Fruit fly (Drosophila melanogaster) whole organism, embryonic: ENCODE results near the gene prd.

Experiments used
- Abd-B ChIP-seq: fragments of 200-800 bp; sonication (Bioruptor generic); optimal IDR thresholded peaks from 2 replicates; lab custom pipeline; 2018; ENCODE audit warnings: missing biosample characterization, mild to moderate bottlenecking, missing genetic modification characterization, moderate library complexity
- Awh ChIP-seq: fragments of 200-800 bp; sonication (Bioruptor generic); IDR thresholded peaks from 2 replicates; pipeline ENCODE4, ENCODE4 v1.3.6; 2022; ENCODE audit warnings: missing biosample characterization, missing genetic modification characterization
- B-H1 ChIP-seq: fragments of 200-800 bp; sonication (Bioruptor generic); IDR thresholded peaks from 3 replicates; pipeline ENCODE4 v1.3.6; 2022; ENCODE audit warnings: missing biosample characterization, missing genetic modification characterization
- CG10565 ChIP-seq: fragments of 200-800 bp; sonication (Bioruptor generic); optimal IDR thresholded peaks from 3 replicates; lab custom pipeline; 2016; ENCODE audit warnings: missing biosample characterization, mild to moderate bottlenecking, missing genetic modification characterization
- CG12071 ChIP-seq: fragments of 200-800 bp; sonication (Bioruptor generic); optimal IDR thresholded peaks from 3 replicates; lab custom pipeline; 2018; ENCODE audit warnings: missing biosample characterization, mild to moderate bottlenecking, missing genetic modification characterization
- CG12391 ChIP-seq: fragments of 200-800 bp; sonication (Bioruptor generic); optimal IDR thresholded peaks from 3 replicates; lab custom pipeline; 2018; ENCODE audit warnings: missing biosample characterization, mild to moderate bottlenecking, missing genetic modification characterization, moderate library complexity
- CG13123 ChIP-seq: fragments of 200-800 bp; sonication (Bioruptor generic); optimal IDR thresholded peaks from 2 replicates; lab custom pipeline; 2016; ENCODE audit warnings: missing biosample characterization, missing genetic modification characterization
- CG13296 ChIP-seq: fragments of 200-800 bp; sonication (Bioruptor generic); optimal IDR thresholded peaks from 3 replicates; lab custom pipeline; 2018; ENCODE audit warnings: missing biosample characterization, mild to moderate bottlenecking, missing genetic modification characterization
- CG14050 ChIP-seq: fragments of 200-800 bp; sonication (Bioruptor generic); IDR thresholded peaks from 3 replicates; pipeline ENCODE4 v1.3.6; 2022; ENCODE audit warnings: missing biosample characterization, missing genetic modification characterization
- CG1647 ChIP-seq: fragments of 200-800 bp; sonication (Bioruptor generic); optimal IDR thresholded peaks from 3 replicates; lab custom pipeline; 2016; ENCODE audit warnings: missing biosample characterization, missing genetic modification characterization
- CG2202 ChIP-seq: fragments of 200-800 bp; sonication (Bioruptor generic); optimal IDR thresholded peaks from 2 replicates; lab custom pipeline; 2018; ENCODE audit warnings: missing biosample characterization, mild to moderate bottlenecking, missing genetic modification characterization
- CG2875 ChIP-seq: fragments of 200-800 bp; sonication (Bioruptor generic); optimal IDR thresholded peaks from 2 replicates; lab custom pipeline; 2017; ENCODE audit warnings: missing biosample characterization, mild to moderate bottlenecking, missing genetic modification characterization, missing genetic modification reagents
- CG3847 ChIP-seq: fragments of 200-800 bp; sonication (Bioruptor generic); IDR thresholded peaks from 2 replicates; pipeline ENCODE4 v1.3.6; 2022; ENCODE audit warnings: missing biosample characterization, missing genetic modification characterization
- CG4404 ChIP-seq: fragments of 200-800 bp; sonication (Bioruptor generic); IDR thresholded peaks from 2 replicates; pipeline ENCODE4 v1.3.6; 2022; ENCODE audit warnings: missing biosample characterization, missing genetic modification characterization
- CG5245 ChIP-seq: fragments of 200-800 bp; sonication (Bioruptor generic); optimal IDR thresholded peaks from 3 replicates; lab custom pipeline; 2016; ENCODE audit warnings: missing biosample characterization, missing genetic modification characterization
- CG5953 ChIP-seq: fragments of 200-800 bp; sonication (Bioruptor generic); IDR thresholded peaks from 2 replicates; pipeline ENCODE4 v1.3.6; 2022; ENCODE audit warnings: missing biosample characterization, missing genetic modification characterization
- CG7372 ChIP-seq: fragments of 200-800 bp; sonication (Bioruptor generic); IDR thresholded peaks from 2 replicates; pipeline ENCODE4 v1.3.6; 2022; ENCODE audit warnings: missing biosample characterization, missing genetic modification characterization
- CG7556 ChIP-seq: fragments of 200-800 bp; sonication (Bioruptor generic); optimal IDR thresholded peaks from 2 replicates; lab custom pipeline; 2017; ENCODE audit warnings: missing biosample characterization, mild to moderate bottlenecking, missing genetic modification characterization
- CG8290 ChIP-seq, 3 experiments: fragments of 200-800 bp; sonication (Bioruptor generic); optimal IDR thresholded peaks; 2 replicates each; lab custom pipeline; 2016 to 2019; ENCODE audit warnings: missing biosample characterization in 3 of 3, missing genetic modification characterization in 3 of 3, mild to moderate bottlenecking in 2 of 3, moderate library complexity in 1 of 3
- CG8924 ChIP-seq: fragments of 200-800 bp; optimal IDR thresholded peaks from 3 replicates; lab custom pipeline; 2019; ENCODE audit warnings: missing biosample characterization, mild to moderate bottlenecking, missing genetic modification characterization, moderate library complexity
- CTCF ChIP-seq: fragments of 200-800 bp; sonication (Bioruptor generic); optimal IDR thresholded peaks from 2 replicates; lab custom pipeline; 2017; ENCODE audit warnings: missing biosample characterization, mild to moderate bottlenecking, missing genetic modification characterization, moderate library complexity
- CkIIα-i1 ChIP-seq: fragments of 200-800 bp; sonication (Bioruptor generic); IDR thresholded peaks from 2 replicates; pipeline ENCODE4 v1.3.6; 2022; ENCODE audit warnings: missing biosample characterization, missing genetic modification characterization
- Dad ChIP-seq: fragments of 200-800 bp; sonication (Bioruptor generic); optimal IDR thresholded peaks from 3 replicates; lab custom pipeline; 2016; ENCODE audit warnings: missing biosample characterization, missing genetic modification characterization
- Deaf1 ChIP-seq: fragments of 200-800 bp; optimal IDR thresholded peaks from 3 replicates; lab custom pipeline; 2019; ENCODE audit warnings: missing biosample characterization, mild to moderate bottlenecking, missing genetic modification characterization, moderate library complexity
- Dfd ChIP-seq, 2 experiments: fragments of >200 bp; optimal IDR thresholded peaks; 2 replicates each; lab custom pipeline; 2017; ENCODE audit warnings: missing biosample characterization in 2 of 2, missing genetic modification characterization in 2 of 2
- Doc3 ChIP-seq: fragments of 200-800 bp; sonication (Bioruptor generic); IDR thresholded peaks from 3 replicates; pipeline ENCODE4 v1.3.6; 2022; ENCODE audit warnings: missing biosample characterization, missing genetic modification characterization; ENCODE audit not compliant: partially characterized antibody
- Dp ChIP-seq: fragments of 200-800 bp; sonication (Bioruptor generic); optimal IDR thresholded peaks from 2 replicates; lab custom pipeline; 2018; ENCODE audit warnings: missing biosample characterization, mild to moderate bottlenecking, missing genetic modification characterization, moderate library complexity
- Hand ChIP-seq: fragments of 200-800 bp; sonication (Bioruptor generic); optimal IDR thresholded peaks from 2 replicates; lab custom pipeline; 2017; ENCODE audit warnings: mild to moderate bottlenecking, missing biosample characterization, missing genetic modification reagents, missing genetic modification characterization
- Lhr ChIP-seq: fragments of 200-800 bp; sonication (Bioruptor generic); optimal IDR thresholded peaks from 3 replicates; lab custom pipeline; 2017; ENCODE audit warnings: mild to moderate bottlenecking, missing biosample characterization, missing genetic modification reagents, missing genetic modification characterization
- Mrtf ChIP-seq: fragments of 200-800 bp; sonication (Bioruptor generic); IDR thresholded peaks from 3 replicates; pipeline ENCODE4 v1.3.6; 2022; ENCODE audit warnings: missing biosample characterization, missing genetic modification characterization
- NC2β ChIP-seq: fragments of 200-800 bp; sonication (Bioruptor generic); optimal IDR thresholded peaks from 2 replicates; lab custom pipeline; 2016; ENCODE audit warnings: missing biosample characterization, missing genetic modification characterization
- Neu2 ChIP-seq: fragments of 200-800 bp; sonication (Bioruptor generic); optimal IDR thresholded peaks from 3 replicates; lab custom pipeline; 2016; ENCODE audit warnings: missing biosample characterization, missing genetic modification characterization, borderline replicate concordance
- Oli ChIP-seq: fragments of 200-800 bp; sonication (Bioruptor generic); optimal IDR thresholded peaks from 2 replicates; lab custom pipeline; 2018; ENCODE audit warnings: missing biosample characterization, mild to moderate bottlenecking, missing genetic modification characterization, moderate library complexity
- ewg ChIP-seq: fragments of 200-800 bp; sonication (Bioruptor generic); optimal IDR thresholded peaks from 3 replicates; lab custom pipeline; 2017; ENCODE audit warnings: mild to moderate bottlenecking, missing biosample characterization, missing genetic modification reagents, missing genetic modification characterization
- exex ChIP-seq: fragments of 200-800 bp; sonication (Bioruptor generic); optimal IDR thresholded peaks from 4 replicates; lab custom pipeline; 2018; ENCODE audit warnings: missing biosample characterization, mild to moderate bottlenecking, missing genetic modification characterization, moderate library complexity
- fd96Cb ChIP-seq: fragments of 200-800 bp; sonication (Bioruptor generic); optimal IDR thresholded peaks from 2 replicates; lab custom pipeline; 2018; ENCODE audit warnings: missing biosample characterization, mild to moderate bottlenecking, missing genetic modification characterization, moderate library complexity
- fu2 ChIP-seq: fragments of 200-800 bp; sonication (Bioruptor generic); optimal IDR thresholded peaks from 2 replicates; lab custom pipeline; 2016; ENCODE audit warnings: missing biosample characterization, missing genetic modification characterization
- hb ChIP-seq: fragments of 200-800 bp; sonication (Bioruptor generic); IDR thresholded peaks from 3 replicates; pipeline ENCODE4 v1.3.6; 2022; ENCODE audit warnings: missing biosample characterization, missing genetic modification characterization; ENCODE audit not compliant: partially characterized antibody
- hkb ChIP-seq, 2 experiments: fragments of 200-800 bp in 1 of 2; fragments of >200 bp in 1 of 2; sonication (Bioruptor generic) in 1 of 2; IDR thresholded peaks in 1 of 2; optimal IDR thresholded peaks in 1 of 2; 2 replicates each; pipeline versions ENCODE4 v1.3.6 to Lab custom; 2017 to 2022; ENCODE audit warnings: missing biosample characterization in 1 of 2, missing genetic modification characterization in 1 of 2
- lmd ChIP-seq: fragments of 200-800 bp; sonication (Bioruptor generic); IDR thresholded peaks from 2 replicates; pipeline ENCODE4 v1.3.6; 2022; ENCODE audit warnings: missing biosample characterization, missing genetic modification characterization
- mld ChIP-seq: fragments of 200-800 bp; sonication (Bioruptor generic); IDR thresholded peaks from 3 replicates; pipeline ENCODE4 v1.3.6; 2022; ENCODE audit warnings: missing biosample characterization, missing genetic modification characterization; ENCODE audit not compliant: partially characterized antibody
- p53 ChIP-seq: fragments of 200-800 bp; sonication (Bioruptor generic); optimal IDR thresholded peaks from 2 replicates; lab custom pipeline; 2016; ENCODE audit warnings: missing biosample characterization, missing genetic modification characterization
- phol ChIP-seq: fragments of 200-800 bp; sonication (Bioruptor generic); optimal IDR thresholded peaks from 3 replicates; lab custom pipeline; 2018; ENCODE audit warnings: missing biosample characterization, mild to moderate bottlenecking, missing genetic modification characterization, moderate library complexity
- pnt ChIP-seq: fragments of 200-800 bp; sonication (Bioruptor generic); optimal IDR thresholded peaks from 3 replicates; lab custom pipeline; 2016; ENCODE audit warnings: missing biosample characterization, missing genetic modification characterization
- rib ChIP-seq: fragments of 200-800 bp; sonication (Bioruptor generic); IDR thresholded peaks from 2 replicates; pipeline ENCODE4 v1.3.6; 2022; ENCODE audit warnings: missing biosample characterization, missing genetic modification characterization
- sima ChIP-seq: fragments of 200-800 bp; sonication (Bioruptor generic); optimal IDR thresholded peaks from 2 replicates; lab custom pipeline; 2016; ENCODE audit warnings: missing biosample characterization, missing genetic modification characterization
- slou ChIP-seq: fragments of 200-800 bp; sonication (Bioruptor generic); optimal IDR thresholded peaks from 3 replicates; lab custom pipeline; 2016; ENCODE audit warnings: missing biosample characterization, missing genetic modification characterization
- tap ChIP-seq: fragments of 200-800 bp; optimal IDR thresholded peaks from 3 replicates; lab custom pipeline; 2019; ENCODE audit warnings: missing biosample characterization, mild to moderate bottlenecking, missing genetic modification characterization, moderate library complexity
- trem ChIP-seq: fragments of 200-800 bp; optimal IDR thresholded peaks from 3 replicates; lab custom pipeline; 2019; ENCODE audit warnings: missing biosample characterization, mild to moderate bottlenecking, missing genetic modification characterization, moderate library complexity
- wek ChIP-seq: fragments of 200-800 bp; sonication (Bioruptor generic); optimal IDR thresholded peaks from 3 replicates; lab custom pipeline; 2018; ENCODE audit warnings: missing biosample characterization, mild to moderate bottlenecking, missing genetic modification characterization, moderate library complexity

Gene prd

dm6 chr2L:12063035-12063434 lies 22.6 kb downstream of the prd start, which contains the start of gene Rab3-GAP (continued):
- no peak for TF ChIP-seq wek (GFP tag; lab: Kevin White, UChicago)
- TF ChIP-seq CG5245 (GFP tag; lab: Kevin White, UChicago): no peak
- TF ChIP-seq Abd-B: no peak
- TF ChIP-seq CG13296 (GFP tag; lab: Kevin White, UChicago): no peak
- TF ChIP-seq Dfd (GFP tag; optimal IDR thresholded peaks at IDR 0.05; lab: Kevin White, UChicago): no peak
- peak; percentile 78 for TF ChIP-seq trem (tag; lab: Kevin White, UChicago)
- no peak for TF ChIP-seq CG1647 (GFP tag; lab: Kevin White, UChicago)
- TF ChIP-seq tap: peak; percentile 4
- peak; percentile 48 for TF ChIP-seq Doc3 (GFP tag; lab: Robert Waterston, UW)
- peak; percentile 10; the same call in 1 of the 2 replicates for TF ChIP-seq lmd (GFP tag; lab: Robert Waterston, UW)
- no peak for TF ChIP-seq fd96Cb
- TF ChIP-seq rib (GFP tag; lab: Robert Waterston, UW): no peak
- no peak for TF ChIP-seq mld (GFP tag; lab: Robert Waterston, UW)
- no peak for TF ChIP-seq slou (GFP tag; lab: Kevin White, UChicago)
- 0 out of 3 replicates have a peak, but pooled peaks have one; percentile 5 for TF ChIP-seq hb
- no peak for TF ChIP-seq Lhr (GFP tag; lab: Kevin White, UChicago)
- no peak for TF ChIP-seq CG2202 (tag; lab: Kevin White, UChicago)
- TF ChIP-seq Neu2: no peak
- TF ChIP-seq CG12391 (tag; lab: Kevin White, UChicago): peak; percentile 53
- no peak for TF ChIP-seq pnt (GFP tag; lab: Kevin White, UChicago)
- TF ChIP-seq CkIIα-i1 (GFP tag; lab: Robert Waterston, UW): no peak
- TF ChIP-seq fu2 (GFP tag; lab: Kevin White, UChicago): no peak
- no peak for TF ChIP-seq exex (tag; lab: Kevin White, UChicago)
- no peak for TF ChIP-seq CG3847 (GFP tag; lab: Robert Waterston, UW)
- TF ChIP-seq CTCF (GFP tag; lab: Kevin White, UChicago): no peak
- no peak for TF ChIP-seq ewg (GFP tag; lab: Kevin White, UChicago)
- TF ChIP-seq CG8924: peak; percentile 20
- no peak for TF ChIP-seq Oli (tag; lab: Kevin White, UChicago)
- no peak for TF ChIP-seq Mrtf (GFP tag; lab: Robert Waterston, UW)
- no peak for TF ChIP-seq CG4404 (GFP tag; lab: Robert Waterston, UW)
- no peak for TF ChIP-seq CG12071 (GFP tag; lab: Kevin White, UChicago)
- TF ChIP-seq CG10565 (GFP tag; lab: Kevin White, UChicago): no peak
- TF ChIP-seq hkb (optimal IDR thresholded peaks at IDR 0.05; lab: Kevin White, UChicago): no peak
- peak; percentile 57 for TF ChIP-seq hkb (GFP tag; IDR thresholded peaks at IDR 0.05; lab: Robert Waterston, UW)
- peak; percentile 26 for TF ChIP-seq CG8290 (GFP tag; optimal IDR thresholded peaks at IDR 0.05; lab: Kevin White, UChicago)
- no peak for TF ChIP-seq CG8290 (tag; optimal IDR thresholded peaks at IDR 0.05; lab: Kevin White, UChicago)
- no peak for TF ChIP-seq Dad (GFP tag; lab: Kevin White, UChicago)
- no peak for TF ChIP-seq Hand (GFP tag; lab: Kevin White, UChicago)
- TF ChIP-seq Dp (GFP tag; lab: Kevin White, UChicago): peak; percentile 10
- no peak for TF ChIP-seq CG5953 (GFP tag; lab: Robert Waterston, UW)
- no peak for TF ChIP-seq Awh (GFP tag; lab: Robert Waterston, UW)
- no peak for TF ChIP-seq sima (GFP tag; lab: Kevin White, UChicago)
- no peak for TF ChIP-seq CG7372 (GFP tag; lab: Robert Waterston, UW)
- no peak for TF ChIP-seq B-H1 (GFP tag; lab: Robert Waterston, UW)
- TF ChIP-seq NC2β (GFP tag; lab: Kevin White, UChicago): no peak
- TF ChIP-seq CG7556 (GFP tag; lab: Kevin White, UChicago): no peak
- no peak for TF ChIP-seq p53 (GFP tag; lab: Kevin White, UChicago)
- no peak for TF ChIP-seq Deaf1
- peak; percentile 36 for TF ChIP-seq phol (tag; lab: Kevin White, UChicago)
- no peak for TF ChIP-seq CG2875 (GFP tag; lab: Kevin White, UChicago)
- TF ChIP-seq CG13123 (GFP tag; lab: Kevin White, UChicago): no peak
- no peak for TF ChIP-seq CG14050 (GFP tag; lab: Robert Waterston, UW)
